Worm (Caenorhabditis elegans): ENCODE measurements around the gene lin-5.

The lin-5 gene

DNA sequence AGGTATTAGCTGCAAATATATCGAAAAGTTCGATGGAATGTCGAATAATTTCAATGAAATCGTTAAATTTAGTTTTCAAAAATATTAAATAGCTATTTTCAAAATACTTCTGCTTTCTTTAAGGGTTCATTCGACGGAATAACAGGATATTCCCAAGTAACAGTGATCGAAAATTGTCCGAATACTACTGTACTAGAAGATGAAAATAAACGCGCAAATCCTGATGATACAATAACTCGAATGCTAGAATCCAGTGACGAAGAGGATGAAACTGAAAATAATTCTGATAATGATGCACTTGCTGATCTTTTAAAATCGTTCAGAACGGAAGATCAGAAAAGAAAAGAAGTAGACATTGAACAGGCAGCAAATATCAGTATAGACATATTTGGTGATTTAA, 40.4 kb downstream of the lin-5 start:
- no peak for TF ChIP-seq unc-62 (GFP tag; optimal IDR thresholded peaks at IDR 0.05)

- no peak for TF ChIP-seq unc-62 (GFP tag; optimal IDR thresholded peaks at IDR 0.05)
Observed at ce11 chrII:7901990-7902389, 41.6 kb downstream of the lin-5 start.

DNA sequence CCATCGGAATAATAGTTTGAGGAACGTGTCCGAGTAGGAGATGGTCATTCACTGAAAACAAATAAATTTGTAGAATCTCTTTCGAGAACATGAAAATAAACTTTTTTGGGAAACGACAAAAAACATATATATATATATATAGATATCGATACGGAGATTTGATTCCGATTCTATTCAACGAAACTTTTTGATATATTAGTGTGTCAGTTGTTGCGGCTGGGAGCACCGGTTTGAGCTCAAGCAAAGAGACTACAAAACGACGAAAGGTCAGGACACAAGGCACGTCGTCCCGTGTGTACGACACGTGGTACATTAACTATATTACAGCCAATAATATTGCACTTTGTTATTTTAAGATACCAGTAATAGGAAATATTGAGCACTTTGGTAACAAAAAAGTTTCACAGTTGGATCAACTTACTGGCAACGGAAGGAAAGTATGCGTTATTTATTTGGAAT, 47.2 kb downstream of the lin-5 start, which contains the start of gene best-23:
best-23 (minus strand) TSS at position 51 of the 459 bp plus-strand sequence.
- no peak for TF ChIP-seq unc-62 (GFP tag; optimal IDR thresholded peaks at IDR 0.05)

DNA sequence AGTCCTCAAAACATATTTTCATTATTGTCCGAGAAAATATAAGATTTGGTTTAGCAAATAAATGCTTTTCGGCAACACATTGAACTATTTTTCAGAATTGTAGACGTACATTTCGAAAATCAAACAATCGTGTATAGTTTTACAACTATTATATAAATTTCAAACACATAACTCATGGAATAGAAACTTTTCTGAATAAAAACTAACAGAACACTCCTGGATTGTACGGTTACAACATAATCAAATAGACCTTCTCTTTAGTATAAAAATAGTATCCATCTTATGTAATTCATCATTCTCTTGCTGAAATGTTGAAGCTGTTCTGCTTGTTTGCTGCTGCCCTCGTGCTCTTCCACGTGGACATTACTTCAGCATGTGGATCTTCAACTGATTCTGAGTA, 50.6 kb downstream of the lin-5 start, which contains the start of gene ZK675.4:
ZK675.4 (plus strand) TSS at position 301 of the 400 bp plus-strand sequence.
- TF ChIP-seq unc-62 (GFP tag; optimal IDR thresholded peaks at IDR 0.05): no peak

All from whole organism, dauer.